Fruit fly (Drosophila melanogaster) whole organism, embryonic: ENCODE results near the gene CG31098.
A peak's percentile ranks its signal among the peaks of the same experiment; 100 is the strongest.

Experiments
- Asciz ChIP-seq: fragments of 200-800 bp; sonication (Bioruptor generic); optimal IDR thresholded peaks from 2 replicates; lab custom pipeline; 2017; ENCODE audit warnings: missing biosample characterization, mild to moderate bottlenecking, missing genetic modification characterization, missing genetic modification reagents
- B-H2 ChIP-seq: fragments of 200-800 bp; sonication (Bioruptor generic); optimal IDR thresholded peaks from 2 replicates; lab custom pipeline; 2018; ENCODE audit warnings: missing biosample characterization, mild to moderate bottlenecking, missing genetic modification characterization
- BEAF-32 ChIP-seq: fragments of 200-800 bp; sonication (Bioruptor generic); optimal IDR thresholded peaks from 3 replicates; lab custom pipeline; 2017; ENCODE audit warnings: missing biosample characterization, missing genetic modification characterization, mild to moderate bottlenecking, moderate library complexity, missing genetic modification reagents
- CG1024 ChIP-seq: fragments of 200-800 bp; sonication (Bioruptor generic); IDR thresholded peaks from 2 replicates; pipeline ENCODE4 v1.3.6; 2022; ENCODE audit warnings: missing biosample characterization, missing genetic modification characterization
- CG12942 ChIP-seq: fragments of 200-800 bp; sonication (Bioruptor generic); optimal IDR thresholded peaks from 3 replicates; lab custom pipeline; 2016; ENCODE audit warnings: missing biosample characterization, missing genetic modification characterization
- CG14050 ChIP-seq: fragments of 200-800 bp; sonication (Bioruptor generic); IDR thresholded peaks from 3 replicates; pipeline ENCODE4 v1.3.6; 2022; ENCODE audit warnings: missing biosample characterization, missing genetic modification characterization
- CG14710 ChIP-seq: fragments of 200-800 bp; sonication (Bioruptor generic); optimal IDR thresholded peaks from 3 replicates; lab custom pipeline; 2019; ENCODE audit warnings: missing biosample characterization, mild to moderate bottlenecking, missing genetic modification characterization, moderate library complexity
- CG1529 ChIP-seq: fragments of 200-800 bp; sonication (Bioruptor generic); optimal IDR thresholded peaks from 3 replicates; lab custom pipeline; 2018; ENCODE audit warnings: missing biosample characterization, missing genetic modification characterization
- CG16863 ChIP-seq: fragments of 200-800 bp; sonication (Bioruptor generic); optimal IDR thresholded peaks from 3 replicates; lab custom pipeline; 2016; ENCODE audit warnings: missing biosample characterization, missing genetic modification characterization
- CG17612 ChIP-seq: fragments of 200-800 bp; sonication (Bioruptor generic); IDR thresholded peaks from 2 replicates; pipeline ENCODE4 v1.3.6; 2022; ENCODE audit warnings: missing biosample characterization, missing genetic modification characterization
- CG1832 ChIP-seq: fragments of 200-800 bp; sonication (Bioruptor generic); optimal IDR thresholded peaks from 2 replicates; lab custom pipeline; 2017; ENCODE audit warnings: missing biosample characterization, mild to moderate bottlenecking, missing genetic modification characterization, inconsistent platforms
- CG18619 ChIP-seq: fragments of 200-800 bp; sonication (Bioruptor generic); optimal IDR thresholded peaks from 3 replicates; lab custom pipeline; 2017; ENCODE audit warnings: missing biosample characterization, mild to moderate bottlenecking, missing genetic modification characterization
- CG18764 ChIP-seq: fragments of 200-800 bp; sonication (Bioruptor generic); optimal IDR thresholded peaks from 3 replicates; lab custom pipeline; 2016; ENCODE audit warnings: missing biosample characterization, missing genetic modification characterization
- CG34224 ChIP-seq: fragments of 200-800 bp; sonication (Bioruptor generic); IDR thresholded peaks from 3 replicates; pipeline ENCODE4 v1.3.6; 2022; ENCODE audit warnings: missing biosample characterization, missing genetic modification characterization; ENCODE audit not compliant: partially characterized antibody
- CG6272 ChIP-seq: fragments of 200-800 bp; sonication (Bioruptor generic); IDR thresholded peaks from 2 replicates; pipeline ENCODE4 v1.3.6; 2022; ENCODE audit warnings: missing biosample characterization, missing genetic modification characterization
- CG6854 ChIP-seq: fragments of 200-800 bp; sonication (Bioruptor generic); optimal IDR thresholded peaks from 3 replicates; lab custom pipeline; 2017; ENCODE audit warnings: missing biosample characterization, mild to moderate bottlenecking, missing genetic modification characterization
- CG7271 ChIP-seq: fragments of 200-800 bp; sonication (Bioruptor generic); optimal IDR thresholded peaks from 2 replicates; lab custom pipeline; 2018; ENCODE audit warnings: missing biosample characterization, mild to moderate bottlenecking, missing genetic modification characterization, moderate library complexity
- CG7556 ChIP-seq: fragments of 200-800 bp; sonication (Bioruptor generic); optimal IDR thresholded peaks from 2 replicates; lab custom pipeline; 2017; ENCODE audit warnings: missing biosample characterization, mild to moderate bottlenecking, missing genetic modification characterization
- CG7987 ChIP-seq: fragments of 200-800 bp; sonication (Bioruptor generic); optimal IDR thresholded peaks from 2 replicates; lab custom pipeline; 2018; ENCODE audit warnings: missing biosample characterization, mild to moderate bottlenecking, missing genetic modification characterization, moderate library complexity
- CG8478 ChIP-seq: fragments of >200 bp; optimal IDR thresholded peaks from 2 replicates; lab custom pipeline; 2018
- CkIIα-i1 ChIP-seq: fragments of 200-800 bp; sonication (Bioruptor generic); IDR thresholded peaks from 2 replicates; pipeline ENCODE4 v1.3.6; 2022; ENCODE audit warnings: missing biosample characterization, missing genetic modification characterization
- Dbx ChIP-seq: fragments of 200-800 bp; sonication (Bioruptor generic); IDR thresholded peaks from 3 replicates; pipeline ENCODE4 v1.3.6; 2022; ENCODE audit warnings: missing biosample characterization, missing genetic modification characterization
- HLH3B ChIP-seq: fragments of 200-800 bp; sonication (Bioruptor generic); IDR thresholded peaks from 2 replicates; pipeline ENCODE4 v1.3.6; 2022; ENCODE audit warnings: missing biosample characterization, missing genetic modification characterization
- HLHmδ ChIP-seq: fragments of 200-800 bp; sonication (Bioruptor generic); optimal IDR thresholded peaks from 2 replicates; lab custom pipeline; 2018; ENCODE audit warnings: missing biosample characterization, mild to moderate bottlenecking, missing genetic modification characterization, moderate library complexity
- Mad ChIP-seq: fragments of 200-800 bp; sonication (Bioruptor generic); optimal IDR thresholded peaks from 2 replicates; lab custom pipeline; 2016; ENCODE audit warnings: missing biosample characterization, missing genetic modification characterization
- Mrtf ChIP-seq: fragments of 200-800 bp; sonication (Bioruptor generic); IDR thresholded peaks from 3 replicates; pipeline ENCODE4 v1.3.6; 2022; ENCODE audit warnings: missing biosample characterization, missing genetic modification characterization
- Nf-YA ChIP-seq: fragments of 200-800 bp; sonication (Bioruptor generic); IDR thresholded peaks from 2 replicates; pipeline ENCODE4 v1.3.6; 2022; ENCODE audit warnings: missing biosample characterization, missing genetic modification characterization
- Optix ChIP-seq: fragments of 200-800 bp; sonication (Bioruptor generic); IDR thresholded peaks from 3 replicates; pipeline ENCODE4 v1.3.6; 2022; ENCODE audit warnings: missing biosample characterization, missing genetic modification characterization
- Scr ChIP-seq: fragments of 200-800 bp; sonication (Bioruptor generic); IDR thresholded peaks from 2 replicates; pipeline ENCODE4 v1.3.6; 2022; ENCODE audit warnings: missing biosample characterization, missing genetic modification characterization; ENCODE audit not compliant: partially characterized antibody
- Side ChIP-seq: fragments of 200-800 bp; sonication (Bioruptor generic); optimal IDR thresholded peaks from 2 replicates; lab custom pipeline; 2016; ENCODE audit warnings: missing biosample characterization, missing genetic modification characterization
- Stat92E ChIP-seq, 3 experiments: fragments of >200 bp in 2 of 3; fragments of 200-800 bp in 1 of 3; sonication (Bioruptor generic) in 1 of 3; optimal IDR thresholded peaks; 2 replicates each; lab custom pipeline; 2017 to 2019; ENCODE audit warnings: missing biosample characterization in 3 of 3, missing genetic modification characterization in 3 of 3, mild to moderate bottlenecking in 1 of 3, moderate library complexity in 1 of 3
- TFAM ChIP-seq: fragments of 200-800 bp; sonication (Bioruptor generic); optimal IDR thresholded peaks from 2 replicates; lab custom pipeline; 2017; ENCODE audit warnings: missing biosample characterization, missing genetic modification characterization, inconsistent platforms
- Xrp1 ChIP-seq: fragments of 200-800 bp; sonication (Bioruptor generic); IDR thresholded peaks from 2 replicates; pipeline ENCODE4 v1.3.6; 2022; ENCODE audit warnings: missing biosample characterization, missing genetic modification characterization
- ara ChIP-seq: fragments of 200-800 bp; sonication (Bioruptor generic); IDR thresholded peaks from 2 replicates; pipeline ENCODE4 v1.3.6; 2022; ENCODE audit warnings: missing biosample characterization, missing genetic modification characterization
- az2 ChIP-seq: fragments of 200-800 bp; sonication (Bioruptor generic); optimal IDR thresholded peaks from 3 replicates; lab custom pipeline; 2016; ENCODE audit warnings: missing biosample characterization, missing genetic modification characterization
- btn ChIP-seq: fragments of 200-800 bp; sonication (Bioruptor generic); optimal IDR thresholded peaks from 2 replicates; lab custom pipeline; 2016; ENCODE audit warnings: missing biosample characterization, missing genetic modification characterization
- chinmo ChIP-seq: fragments of 200-800 bp; sonication (Bioruptor generic); IDR thresholded peaks from 4 replicates; pipeline ENCODE4 v1.3.6; 2022; ENCODE audit warnings: missing biosample characterization, missing genetic modification characterization; ENCODE audit not compliant: partially characterized antibody
- eve ChIP-seq, 2 experiments: fragments of >200 bp; optimal IDR thresholded peaks; 2 replicates each; lab custom pipeline; 2017; ENCODE audit warnings: missing biosample characterization in 2 of 2, missing genetic modification characterization in 2 of 2
- ewg ChIP-seq: fragments of 200-800 bp; sonication (Bioruptor generic); optimal IDR thresholded peaks from 3 replicates; lab custom pipeline; 2017; ENCODE audit warnings: mild to moderate bottlenecking, missing biosample characterization, missing genetic modification reagents, missing genetic modification characterization
- gro ChIP-seq: fragments of 200-800 bp; sonication (Bioruptor generic); optimal IDR thresholded peaks from 2 replicates; lab custom pipeline; 2016; ENCODE audit warnings: missing biosample characterization, missing genetic modification characterization
- gsb ChIP-seq: fragments of 200-800 bp; sonication (Bioruptor generic); IDR thresholded peaks from 2 replicates; pipeline ENCODE4 v1.3.6; 2022; ENCODE audit warnings: missing biosample characterization, missing genetic modification characterization
- ken ChIP-seq: fragments of 200-800 bp; sonication (Bioruptor generic); IDR thresholded peaks from 3 replicates; pipeline ENCODE4 v1.3.6; 2022; ENCODE audit warnings: missing biosample characterization, missing genetic modification characterization
- klu ChIP-seq: fragments of 200-800 bp; sonication (Bioruptor generic); IDR thresholded peaks from 2 replicates; pipeline ENCODE4 v1.3.6; 2022; ENCODE audit warnings: missing biosample characterization, missing genetic modification characterization
- ranshi ChIP-seq: fragments of 200-800 bp; sonication (Bioruptor generic); IDR thresholded peaks from 2 replicates; pipeline ENCODE4 v1.3.6; 2022; ENCODE audit warnings: missing biosample characterization, missing genetic modification characterization
- salm ChIP-seq: fragments of 200-800 bp; sonication (Bioruptor generic); optimal IDR thresholded peaks from 2 replicates; lab custom pipeline; 2018; ENCODE audit warnings: missing biosample characterization, mild to moderate bottlenecking, missing genetic modification characterization
- schlank ChIP-seq: fragments of 200-800 bp; sonication (Bioruptor generic); optimal IDR thresholded peaks from 2 replicates; lab custom pipeline; 2018; ENCODE audit warnings: missing biosample characterization, mild to moderate bottlenecking, missing genetic modification characterization
- slou ChIP-seq: fragments of 200-800 bp; sonication (Bioruptor generic); optimal IDR thresholded peaks from 3 replicates; lab custom pipeline; 2016; ENCODE audit warnings: missing biosample characterization, missing genetic modification characterization
- trem ChIP-seq: fragments of 200-800 bp; optimal IDR thresholded peaks from 3 replicates; lab custom pipeline; 2019; ENCODE audit warnings: missing biosample characterization, mild to moderate bottlenecking, missing genetic modification characterization, moderate library complexity
- trh ChIP-seq: fragments of 200-800 bp; sonication (Bioruptor generic); optimal IDR thresholded peaks from 2 replicates; lab custom pipeline; 2016; ENCODE audit warnings: missing biosample characterization, missing genetic modification characterization
- tx ChIP-seq: fragments of 200-800 bp; sonication (Bioruptor generic); optimal IDR thresholded peaks from 2 replicates; lab custom pipeline; 2016; ENCODE audit warnings: missing biosample characterization, missing genetic modification characterization
- yki ChIP-seq: fragments of >200 bp; optimal IDR thresholded peaks from 3 replicates; lab custom pipeline; 2018

CG31098 gene

DNA sequence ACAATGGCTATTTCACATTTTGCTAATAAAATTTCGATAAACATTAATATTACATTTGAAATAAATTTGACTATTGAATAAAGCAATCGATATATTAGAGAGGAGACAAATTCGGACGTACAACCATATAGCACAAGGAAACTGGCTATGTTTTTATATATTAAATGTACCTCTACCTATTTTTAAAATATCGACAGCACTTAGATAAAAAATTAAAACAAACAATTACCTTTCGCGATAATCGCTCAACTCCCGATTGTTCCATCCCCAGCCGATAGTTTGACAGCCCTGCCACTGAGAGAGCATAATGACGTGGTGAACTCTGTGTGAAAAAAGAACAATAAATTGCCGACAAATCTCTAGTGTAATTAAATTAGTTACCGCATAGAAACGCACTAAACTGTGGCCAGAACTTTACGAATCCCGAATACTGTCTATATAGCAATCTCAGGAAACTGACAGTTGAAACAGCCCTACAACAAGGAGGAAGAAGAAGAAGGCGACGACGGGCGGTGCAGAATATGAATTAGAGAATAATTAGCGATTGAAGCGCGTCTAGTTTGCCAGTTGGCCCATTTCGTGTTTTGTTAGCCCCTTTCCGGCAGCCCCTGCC lies 34.0 kb downstream of the CG31098 start, which contains the start of gene CG11857 (continued):
- TF ChIP-seq HLH3B (GFP tag; lab: Robert Waterston, UW) (peak; percentile 98), ewg (GFP tag; lab: Kevin White, UChicago) (peak; percentile 92), CG1024 (GFP tag; lab: Robert Waterston, UW) (peak; percentile 95), tx (peak; percentile 96), CG7556 (GFP tag; lab: Kevin White, UChicago) (peak; percentile 96), Stat92E (GFP tag; optimal IDR thresholded peaks at IDR 0.05; lab: Kevin White, UChicago) (peak in 1 of 3 experiments; percentile 91), trh (GFP tag; lab: Kevin White, UChicago) (peak; percentile 97), gsb (peak; percentile 97), CG6272 (GFP tag; lab: Robert Waterston, UW) (peak; percentile 99), schlank (tag; lab: Kevin White, UChicago) (peak; percentile 96), CG17612 (GFP tag; lab: Robert Waterston, UW) (peak; percentile 97), klu (GFP tag; lab: Robert Waterston, UW) (peak; percentile 99), CG7271 (tag; lab: Kevin White, UChicago) (peak; percentile 95), CG6854 (GFP tag; lab: Kevin White, UChicago) (peak; percentile 88), CG14050 (GFP tag; lab: Robert Waterston, UW) (peak; percentile 98), az2 (peak; percentile 99), Mrtf (GFP tag; lab: Robert Waterston, UW) (peak; percentile 99), ken (peak; percentile 99), gro (GFP tag; lab: Kevin White, UChicago) (peak; percentile 98), Dbx (GFP tag; lab: Robert Waterston, UW) (peak; percentile 99), slou (GFP tag; lab: Kevin White, UChicago) (peak; percentile 98), trem (tag; lab: Kevin White, UChicago) (peak; percentile 97), TFAM (peak; percentile 73), salm (tag; lab: Kevin White, UChicago) (peak; percentile 88), Mad (GFP tag; lab: Kevin White, UChicago) (peak; percentile 98), B-H2 (GFP tag; lab: Kevin White, UChicago) (peak; percentile 98), CG34224 (GFP tag; lab: Robert Waterston, UW) (peak; percentile 100), yki (lab: Kevin White, UChicago) (no peak), CkIIα-i1 (GFP tag; lab: Robert Waterston, UW) (peak; percentile 90), ara (GFP tag; lab: Robert Waterston, UW) (peak; percentile 98), HLHmδ (GFP tag; lab: Kevin White, UChicago) (peak; percentile 12), chinmo (GFP tag; lab: Robert Waterston, UW) (peak; percentile 98), Scr (GFP tag; lab: Robert Waterston, UW) (peak; percentile 100), ranshi (GFP tag; lab: Robert Waterston, UW) (peak; percentile 99), BEAF-32 (peak; percentile 100), CG1832 (GFP tag; lab: Kevin White, UChicago) (no peak), CG8478 (no peak), Side (GFP tag; lab: Kevin White, UChicago) (peak; percentile 95), CG14710 (tag; lab: Kevin White, UChicago) (peak; percentile 98), CG18619 (peak; percentile 97), Xrp1 (GFP tag; lab: Robert Waterston, UW) (peak; percentile 99), eve (GFP tag; optimal IDR thresholded peaks at IDR 0.05; lab: Kevin White, UChicago) (peak in 1 of 2 experiments; percentile 54), CG7987 (GFP tag; lab: Kevin White, UChicago) (peak; percentile 95), Optix (GFP tag; lab: Robert Waterston, UW) (peak; percentile 99), CG1529 (GFP tag; lab: Kevin White, UChicago) (peak; percentile 94), CG16863 (GFP tag; lab: Kevin White, UChicago) (peak; percentile 96), Asciz (GFP tag; lab: Kevin White, UChicago) (peak; percentile 92), CG12942 (peak; percentile 98), Nf-YA (GFP tag; lab: Robert Waterston, UW) (peak; percentile 96), CG18764 (GFP tag; lab: Kevin White, UChicago) (peak; percentile 97), btn (peak; percentile 86)
